Worm (Caenorhabditis elegans) whole organism, L2 larva: ENCODE measurements around the gene R08C7.8.

ENCODE experiments used
- C34F6.9 ChIP-seq: fragments of 150-350 bp; optimal IDR thresholded peaks from 2 replicates; lab custom pipeline; 2014; ENCODE audit warnings: missing biosample characterization, missing genetic modification characterization
- F13H6.1 ChIP-seq: sonication (generic microtip); optimal IDR thresholded peaks from 2 replicates; lab custom pipeline; 2016; ENCODE audit warnings: missing genetic modification characterization, missing compliant biosample characterization
- Y55F3AM.14 ChIP-seq: fragments of 200-800 bp; sonication (Bioruptor generic); optimal IDR thresholded peaks from 2 replicates; lab custom pipeline; 2018; ENCODE audit warnings: mild to moderate bottlenecking, missing genetic modification characterization, missing compliant biosample characterization
- ZK546.5 ChIP-seq: sonication (generic microtip); optimal IDR thresholded peaks from 2 replicates; lab custom pipeline; 2017; ENCODE audit warnings: missing biosample characterization, missing genetic modification characterization
- alr-1 ChIP-seq: fragments of 150-350 bp; optimal IDR thresholded peaks from 2 replicates; lab custom pipeline; 2014; ENCODE audit warnings: missing biosample characterization, missing genetic modification characterization
- ama-1 ChIP-seq: fragments of 150-350 bp; optimal IDR thresholded peaks from 2 replicates; lab custom pipeline; 2018; ENCODE audit warnings: inconsistent platforms
- blmp-1 ChIP-seq: sonication (generic microtip); optimal IDR thresholded peaks from 2 replicates; lab custom pipeline; 2017; ENCODE audit warnings: missing genetic modification characterization, mild to moderate bottlenecking, missing compliant biosample characterization, antibody characterized with exemption, moderate library complexity; ENCODE audit not compliant: insufficient read depth
- ceh-16 ChIP-seq: fragments of 150-350 bp; optimal IDR thresholded peaks from 2 replicates; lab custom pipeline; 2014; ENCODE audit warnings: missing biosample characterization, missing genetic modification characterization
- ceh-82 ChIP-seq: fragments of 150-350 bp; optimal IDR thresholded peaks from 2 replicates; lab custom pipeline; 2014; ENCODE audit warnings: missing biosample characterization, missing genetic modification characterization
- crh-2 ChIP-seq: sonication (generic microtip); optimal IDR thresholded peaks from 2 replicates; lab custom pipeline; 2017; ENCODE audit warnings: missing biosample characterization, missing genetic modification characterization
- dmd-4 ChIP-seq: sonication (generic microtip); optimal IDR thresholded peaks from 2 replicates; lab custom pipeline; 2017; ENCODE audit warnings: missing biosample characterization, missing genetic modification characterization
- fos-1 ChIP-seq: fragments of 150-350 bp; optimal IDR thresholded peaks from 2 replicates; lab custom pipeline; 2014; ENCODE audit warnings: missing biosample characterization, missing genetic modification characterization
- gmeb-1 ChIP-seq: fragments of 150-350 bp; optimal IDR thresholded peaks from 2 replicates; lab custom pipeline; 2014; ENCODE audit warnings: missing biosample characterization, missing genetic modification characterization
- lin-13 ChIP-seq: fragments of 150-350 bp; optimal IDR thresholded peaks from 2 replicates; lab custom pipeline; 2014; ENCODE audit warnings: missing biosample characterization, missing genetic modification reagents, missing genetic modification characterization
- lin-39 ChIP-seq: fragments of 150-350 bp; optimal IDR thresholded peaks from 2 replicates; lab custom pipeline; 2014; ENCODE audit warnings: missing biosample characterization, missing genetic modification reagents, missing genetic modification characterization
- lsy-2 ChIP-seq, 2 experiments: fragments of 150-350 bp in 1 of 2; sonication (generic microtip) in 1 of 2; optimal IDR thresholded peaks; 2 replicates each; lab custom pipeline; 2014 to 2017; ENCODE audit warnings: missing biosample characterization in 2 of 2, missing genetic modification characterization in 2 of 2
- mab-5 ChIP-seq: fragments of 150-350 bp; optimal IDR thresholded peaks from 2 replicates; lab custom pipeline; 2014; ENCODE audit warnings: missing biosample characterization, missing genetic modification characterization
- mbf-1 ChIP-seq: sonication (generic microtip); optimal IDR thresholded peaks from 2 replicates; lab custom pipeline; 2017; ENCODE audit warnings: missing biosample characterization, missing genetic modification characterization
- nhr-10 ChIP-seq: sonication (generic microtip); optimal IDR thresholded peaks from 2 replicates; lab custom pipeline; 2017; ENCODE audit warnings: missing biosample characterization, missing genetic modification characterization
- nhr-11 ChIP-seq: fragments of 150-350 bp; optimal IDR thresholded peaks from 2 replicates; lab custom pipeline; 2014; ENCODE audit warnings: missing biosample characterization, missing genetic modification characterization
- nhr-12 ChIP-seq: fragments of 150-350 bp; optimal IDR thresholded peaks from 2 replicates; lab custom pipeline; 2014; ENCODE audit warnings: missing biosample characterization, missing genetic modification characterization
- nhr-129 ChIP-seq: fragments of 150-350 bp; optimal IDR thresholded peaks from 2 replicates; lab custom pipeline; 2014; ENCODE audit warnings: missing biosample characterization, missing genetic modification characterization
- nhr-21 ChIP-seq: fragments of 150-350 bp; optimal IDR thresholded peaks from 2 replicates; lab custom pipeline; 2014; ENCODE audit warnings: missing biosample characterization, missing genetic modification characterization
- nhr-23 ChIP-seq: fragments of 150-350 bp; optimal IDR thresholded peaks from 2 replicates; lab custom pipeline; 2014; ENCODE audit warnings: missing biosample characterization, missing genetic modification reagents, missing genetic modification characterization
- nhr-237 ChIP-seq: fragments of 150-350 bp; optimal IDR thresholded peaks from 2 replicates; lab custom pipeline; 2014; ENCODE audit warnings: missing biosample characterization, missing genetic modification characterization
- nhr-25 ChIP-seq: fragments of 150-350 bp; sonication (generic microtip); optimal IDR thresholded peaks from 3 replicates; lab custom pipeline; 2014; ENCODE audit warnings: missing biosample characterization, missing genetic modification characterization
- nhr-6 ChIP-seq: fragments of 150-350 bp; optimal IDR thresholded peaks from 2 replicates; lab custom pipeline; 2014; ENCODE audit warnings: missing biosample characterization, missing genetic modification characterization
- nhr-77 ChIP-seq: fragments of 150-350 bp; optimal IDR thresholded peaks from 2 replicates; lab custom pipeline; 2014; ENCODE audit warnings: missing biosample characterization, missing genetic modification characterization
- peb-1 ChIP-seq: fragments of 150-350 bp; optimal IDR thresholded peaks from 2 replicates; lab custom pipeline; 2014; ENCODE audit warnings: missing biosample characterization, missing genetic modification characterization
- skn-1 ChIP-seq: sonication (generic microtip); optimal IDR thresholded peaks from 2 replicates; lab custom pipeline; 2017; ENCODE audit warnings: missing biosample characterization, missing genetic modification characterization
- sma-3 ChIP-seq: sonication (generic microtip); optimal IDR thresholded peaks from 2 replicates; lab custom pipeline; 2016; ENCODE audit warnings: missing genetic modification reagents, missing genetic modification characterization, missing compliant biosample characterization
- sma-9 ChIP-seq, 2 experiments: fragments of 150-350 bp in 1 of 2; sonication (generic microtip) in 1 of 2; optimal IDR thresholded peaks; 2 replicates each; lab custom pipeline; 2014 to 2016; ENCODE audit warnings: missing genetic modification characterization in 2 of 2, mild to moderate bottlenecking in 1 of 2, missing biosample characterization in 1 of 2, missing compliant biosample characterization in 1 of 2, missing genetic modification reagents in 1 of 2, moderate library complexity in 1 of 2
- snpc-4 ChIP-seq: fragments of 150-350 bp; optimal IDR thresholded peaks from 2 replicates; lab custom pipeline; 2014; ENCODE audit warnings: missing biosample characterization, missing genetic modification characterization
- unc-39 ChIP-seq: fragments of 150-350 bp; optimal IDR thresholded peaks from 2 replicates; lab custom pipeline; 2014; ENCODE audit warnings: missing biosample characterization, missing genetic modification characterization
- unc-55 ChIP-seq: fragments of 150-350 bp; sonication (generic microtip); optimal IDR thresholded peaks from 3 replicates; lab custom pipeline; 2014; ENCODE audit warnings: missing biosample characterization, missing genetic modification reagents, missing genetic modification characterization
- ztf-1 ChIP-seq: fragments of 200-800 bp; sonication (Bioruptor generic); conservative IDR thresholded peaks from 2 replicates; pipeline ENCODE4 v1.3.6; 2022; ENCODE audit warnings: missing genetic modification characterization, missing compliant biosample characterization
- ztf-4 ChIP-seq: fragments of 150-350 bp; optimal IDR thresholded peaks from 2 replicates; lab custom pipeline; 2014; ENCODE audit warnings: missing biosample characterization, missing genetic modification characterization

The R08C7.8 gene

DNA sequence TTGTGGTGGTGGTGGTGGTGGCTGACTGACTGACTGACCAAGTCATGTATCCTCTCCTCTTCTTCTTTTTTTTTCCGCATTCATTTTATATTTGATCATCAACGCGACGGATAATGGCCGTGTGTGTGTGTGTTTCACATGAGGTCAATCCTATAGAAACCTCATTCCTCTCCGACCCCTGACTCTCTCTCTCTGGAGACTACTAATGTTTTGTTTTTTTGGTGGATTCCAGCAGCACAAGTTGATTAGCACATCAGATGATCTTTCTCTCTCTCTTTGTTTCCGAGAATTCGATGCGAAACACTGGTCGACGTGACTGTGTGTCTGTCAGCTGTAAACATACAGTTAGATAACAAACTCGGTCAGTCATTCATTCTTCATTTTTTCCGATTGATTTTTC, 29.2 kb downstream of the R08C7.8 start, which contains the start of gene Y24D9A.7:
Gene Y24D9A.7, minus strand, starts transcription at position 46 of the 400 bp plus-strand sequence.
- TF ChIP-seq crh-2 (peak; percentile 55), mbf-1 (no peak), lsy-2 (tag; optimal IDR thresholded peaks at IDR 0.05; lab: Kevin White, UChicago) (peak in 1 of 2 experiments; percentile 8), nhr-21 (tag; lab: Kevin White, UChicago) (peak; percentile 29), sma-9 (GFP tag; optimal IDR thresholded peaks at IDR 0.05; lab: Kevin White, UChicago) (peak; percentile 52), sma-9 (tag; optimal IDR thresholded peaks at IDR 0.05; lab: Kevin White, UChicago) (no peak), fos-1 (tag; lab: Kevin White, UChicago) (peak; percentile 48), ztf-4 (tag; lab: Kevin White, UChicago) (peak; percentile 3), C34F6.9 (tag; lab: Kevin White, UChicago) (no peak), ceh-16 (no peak), nhr-77 (no peak), ZK546.5 (tag; lab: Kevin White, UChicago) (no peak), F13H6.1 (tag; lab: Kevin White, UChicago) (peak; percentile 13), ztf-1 (GFP tag; lab: Robert Waterston, UW) (0 out of 2 replicates have a peak, but pooled peaks have one; percentile 67), nhr-10 (tag; lab: Kevin White, UChicago) (no peak), nhr-11 (tag; lab: Kevin White, UChicago) (no peak), lin-39 (tag; lab: Kevin White, UChicago) (no peak), gmeb-1 (tag; lab: Kevin White, UChicago) (peak; percentile 17), nhr-12 (tag; lab: Kevin White, UChicago) (no peak), nhr-129 (tag; lab: Kevin White, UChicago) (peak; percentile 74), nhr-6 (tag; lab: Kevin White, UChicago) (no peak), blmp-1 (tag; lab: Kevin White, UChicago) (no peak), nhr-23 (tag; lab: Kevin White, UChicago) (no peak), Y55F3AM.14 (GFP tag; lab: Kevin White, UChicago) (no peak)

DNA sequence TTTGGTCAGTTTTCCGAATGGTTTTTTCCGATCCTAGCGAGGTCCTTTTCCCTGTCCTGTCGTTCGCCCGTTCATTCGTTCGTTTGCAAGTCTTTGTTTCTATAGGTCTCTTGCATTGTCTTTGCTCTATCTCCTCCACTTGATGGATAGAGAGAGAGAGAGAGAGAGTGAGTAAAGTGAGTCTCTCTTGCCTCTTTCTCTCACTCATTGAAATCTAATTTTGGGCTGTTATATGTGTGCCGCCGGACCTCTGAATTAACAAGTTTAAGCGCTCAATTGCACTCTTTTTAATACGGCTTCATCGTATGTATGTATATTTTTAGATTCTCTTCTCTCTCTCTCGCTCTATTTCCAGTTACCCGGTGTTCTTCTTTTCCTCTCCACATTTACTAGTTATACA, 30.5 kb downstream of the R08C7.8 start:
- TF ChIP-seq nhr-237, result no peak
- TF ChIP-seq skn-1 (tag; lab: Kevin White, UChicago), result no peak
- no peak for TF ChIP-seq gmeb-1 (tag; lab: Kevin White, UChicago)
- TF ChIP-seq crh-2, result no peak
- no peak for TF ChIP-seq lin-39 (tag; lab: Kevin White, UChicago)
- peak; percentile 16 for TF ChIP-seq nhr-129 (tag; lab: Kevin White, UChicago)
- no peak for TF ChIP-seq ceh-16
- TF ChIP-seq C34F6.9 (tag; lab: Kevin White, UChicago), result peak; percentile 36
- no peak for TF ChIP-seq nhr-12 (tag; lab: Kevin White, UChicago)
- TF ChIP-seq alr-1 (tag; lab: Kevin White, UChicago), result no peak

DNA sequence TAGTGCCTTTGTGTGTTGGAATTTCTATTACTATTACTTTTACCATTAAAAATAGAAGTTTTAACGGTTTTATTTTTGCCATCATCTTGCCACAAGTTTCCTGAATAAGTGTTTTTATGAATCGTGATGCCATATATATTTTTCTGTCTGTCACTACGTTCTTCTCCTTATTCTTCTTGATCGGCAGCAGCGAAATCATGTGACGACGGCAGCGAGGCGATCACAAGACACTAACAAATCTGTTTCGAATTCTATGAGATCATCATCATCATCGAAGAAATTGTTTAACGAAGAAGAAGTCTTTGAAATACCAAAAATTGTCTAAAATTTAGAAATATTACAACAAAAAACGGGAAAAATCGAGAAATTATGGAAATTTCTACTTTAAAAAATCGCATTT, 31.9 kb downstream of the R08C7.8 start:
- TF ChIP-seq crh-2 (peak; percentile 23), nhr-21 (tag; lab: Kevin White, UChicago) (peak; percentile 77), sma-3 (GFP tag; lab: Kevin White, UChicago) (peak; percentile 84), F13H6.1 (tag; lab: Kevin White, UChicago) (no peak), lin-39 (tag; lab: Kevin White, UChicago) (no peak), lsy-2 (tag; optimal IDR thresholded peaks at IDR 0.05; lab: Kevin White, UChicago) (peak in 1 of 2 experiments; percentile 47), dmd-4 (tag; lab: Kevin White, UChicago) (no peak), nhr-10 (tag; lab: Kevin White, UChicago) (no peak), ceh-82 (tag; lab: Kevin White, UChicago) (no peak), nhr-12 (tag; lab: Kevin White, UChicago) (no peak), peb-1 (no peak), nhr-11 (tag; lab: Kevin White, UChicago) (no peak), unc-55 (GFP tag; lab: Kevin White, UChicago) (no peak), nhr-23 (tag; lab: Kevin White, UChicago) (no peak), nhr-129 (tag; lab: Kevin White, UChicago) (peak; percentile 71), ceh-16 (peak; percentile 83), blmp-1 (tag; lab: Kevin White, UChicago) (no peak), ama-1 (lab: Kevin White, UChicago) (no peak), unc-39 (tag; lab: Kevin White, UChicago) (no peak), Y55F3AM.14 (GFP tag; lab: Kevin White, UChicago) (no peak), skn-1 (tag; lab: Kevin White, UChicago) (no peak), mab-5 (tag; lab: Kevin White, UChicago) (no peak), snpc-4 (no peak), sma-9 (GFP tag; optimal IDR thresholded peaks at IDR 0.05; lab: Kevin White, UChicago) (peak; percentile 75), sma-9 (tag; optimal IDR thresholded peaks at IDR 0.05; lab: Kevin White, UChicago) (no peak), gmeb-1 (tag; lab: Kevin White, UChicago) (peak; percentile 39), ZK546.5 (tag; lab: Kevin White, UChicago) (no peak), lin-13 (no peak), nhr-25 (tag; lab: Kevin White, UChicago) (peak; percentile 77), C34F6.9 (tag; lab: Kevin White, UChicago) (peak; percentile 20), ztf-4 (tag; lab: Kevin White, UChicago) (peak; percentile 24), nhr-6 (tag; lab: Kevin White, UChicago) (peak; percentile 9)
